Fruit fly (Drosophila melanogaster): Measurements from ENCODE around the gene APC7.

APC7 gene

dm6 chrX:6624977-6625591 lies 28.2 kb downstream of the APC7 start:
- TF ChIP-seq Abd-B (GFP tag; optimal IDR thresholded peaks at IDR 0.05) = no peak
- TF ChIP-seq lola (GFP tag; optimal IDR thresholded peaks at IDR 0.05) = no peak
- TF ChIP-seq rgr (GFP tag; optimal IDR thresholded peaks at IDR 0.05) = peak; percentile 27
- TF ChIP-seq pan (optimal IDR thresholded peaks at IDR 0.05) = no peak
- no peak for TF ChIP-seq HLH106 (tag; optimal IDR thresholded peaks at IDR 0.05)
- peak; percentile 22 for TF ChIP-seq h (GFP tag; optimal IDR thresholded peaks at IDR 0.05)
- TF ChIP-seq foxo (GFP tag; optimal IDR thresholded peaks at IDR 0.05) = peak in 1 of 2 experiments; percentile 33
- no peak for TF ChIP-seq dsf (GFP tag; optimal IDR thresholded peaks at IDR 0.05; ENCODE audit: borderline replicate concordance)
- no peak for TF ChIP-seq Hnf4 (GFP tag; optimal IDR thresholded peaks at IDR 0.05)
- peak; percentile 11 for TF ChIP-seq woc (GFP tag; optimal IDR thresholded peaks at IDR 0.05)
- TF ChIP-seq jim (GFP tag; optimal IDR thresholded peaks at IDR 0.05) = no peak
- TF ChIP-seq ey (GFP tag; optimal IDR thresholded peaks at IDR 0.05) = peak; percentile 36
- TF ChIP-seq CG9705 (GFP tag; optimal IDR thresholded peaks at IDR 0.05) = no peak
- peak; percentile 29 for TF ChIP-seq fru (GFP tag; optimal IDR thresholded peaks at IDR 0.05)
- TF ChIP-seq sv (GFP tag; optimal IDR thresholded peaks at IDR 0.05) = no peak

- no peak for TF ChIP-seq sage (GFP tag; optimal IDR thresholded peaks at IDR 0.05)
- TF ChIP-seq rgr (GFP tag; optimal IDR thresholded peaks at IDR 0.05) = no peak
- TF ChIP-seq HLH106 (tag; optimal IDR thresholded peaks at IDR 0.05) = no peak
- TF ChIP-seq Vsx2 (GFP tag; optimal IDR thresholded peaks at IDR 0.05; ENCODE audit: partially characterized antibody) = no peak
- TF ChIP-seq Abd-B (GFP tag; optimal IDR thresholded peaks at IDR 0.05) = no peak
- no peak for TF ChIP-seq OdsH (GFP tag; optimal IDR thresholded peaks at IDR 0.05)
- TF ChIP-seq foxo (GFP tag; optimal IDR thresholded peaks at IDR 0.05) = no peak
Measured at dm6 chrX:6631885-6632284, 35.0 kb downstream of the APC7 start.

dm6 chrX:6633659-6634058 lies 36.8 kb downstream of the APC7 start, which contains the start of gene CG14443:
Gene CG14443, plus strand, starts transcription at chrX:6633959.
- TF ChIP-seq Hr83 (GFP tag; optimal IDR thresholded peaks at IDR 0.05; ENCODE audit: poor library complexity, severe bottlenecking) = no peak
- TF ChIP-seq h (GFP tag; optimal IDR thresholded peaks at IDR 0.05) = no peak
- TF ChIP-seq Sp1 (GFP tag; optimal IDR thresholded peaks at IDR 0.05) = no peak
- TF ChIP-seq brk (GFP tag; optimal IDR thresholded peaks at IDR 0.05) = no peak
- no peak for TF ChIP-seq sage (GFP tag; optimal IDR thresholded peaks at IDR 0.05)
- TF ChIP-seq CG32264 (GFP tag; optimal IDR thresholded peaks at IDR 0.05) = no peak
- no peak for TF ChIP-seq lola (GFP tag; optimal IDR thresholded peaks at IDR 0.05)
- no peak for TF ChIP-seq foxo (GFP tag; optimal IDR thresholded peaks at IDR 0.05)
- no peak for TF ChIP-seq rgr (GFP tag; optimal IDR thresholded peaks at IDR 0.05)
- TF ChIP-seq Mio (GFP tag; optimal IDR thresholded peaks at IDR 0.05) = no peak
- no peak for TF ChIP-seq dsf (GFP tag; optimal IDR thresholded peaks at IDR 0.05; ENCODE audit: borderline replicate concordance)
- TF ChIP-seq OdsH (GFP tag; optimal IDR thresholded peaks at IDR 0.05) = no peak
- TF ChIP-seq Hnf4 (GFP tag; optimal IDR thresholded peaks at IDR 0.05) = no peak

DNA sequence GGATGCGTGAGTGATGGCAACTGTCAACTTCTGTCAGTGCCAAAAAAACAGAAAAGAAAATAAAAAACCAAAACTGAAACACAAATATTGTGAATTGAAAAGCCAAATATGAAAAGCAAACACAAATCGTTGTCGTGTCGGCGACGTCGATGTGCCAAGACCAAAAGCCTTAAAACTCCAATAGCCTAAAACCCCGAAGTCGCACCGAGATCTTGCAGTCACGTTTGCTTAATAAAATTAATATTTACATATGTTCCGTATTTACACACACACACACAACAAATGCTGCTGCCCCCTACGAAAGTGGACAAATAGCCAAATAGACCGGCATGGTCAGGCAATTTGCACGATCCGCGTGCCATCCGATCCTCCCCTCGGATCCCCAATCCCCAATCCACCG lies 41.2 kb downstream of the APC7 start:
- TF ChIP-seq HLH106 (tag; optimal IDR thresholded peaks at IDR 0.05) (no peak), h (GFP tag; optimal IDR thresholded peaks at IDR 0.05) (no peak), Rel (GFP tag; optimal IDR thresholded peaks at IDR 0.05) (no peak), Rel (tag; optimal IDR thresholded peaks at IDR 0.05) (no peak), jim (GFP tag; optimal IDR thresholded peaks at IDR 0.05) (no peak), Hnf4 (GFP tag; optimal IDR thresholded peaks at IDR 0.05) (no peak), br (GFP tag; optimal IDR thresholded peaks at IDR 0.05) (no peak), N (GFP tag; optimal IDR thresholded peaks at IDR 0.05) (no peak), Jra (GFP tag; optimal IDR thresholded peaks at IDR 0.05) (no peak)

DNA sequence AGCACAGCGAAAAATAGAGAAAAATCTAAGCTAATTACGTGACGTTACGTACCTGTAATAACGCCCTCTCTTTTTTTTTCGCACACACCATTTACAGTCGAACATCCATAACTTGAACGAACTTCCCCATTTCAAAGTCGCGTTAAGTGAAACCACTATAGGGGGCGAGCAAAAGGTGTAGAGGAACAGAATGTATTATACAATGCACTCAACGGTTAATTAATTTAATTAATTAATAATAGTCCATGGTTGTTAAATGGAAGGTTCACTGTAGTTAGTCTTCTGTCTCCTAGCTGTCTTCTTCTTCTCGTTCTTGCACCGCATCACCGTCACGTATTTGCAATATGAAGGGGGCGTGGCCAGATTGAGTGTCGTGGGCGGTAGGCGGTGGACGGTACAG lies 44.7 kb downstream of the APC7 start:
- TF ChIP-seq ey (GFP tag; optimal IDR thresholded peaks at IDR 0.05) (peak; percentile 39), foxo (GFP tag; optimal IDR thresholded peaks at IDR 0.05) (peak in 1 of 2 experiments; percentile 56), brk (GFP tag; optimal IDR thresholded peaks at IDR 0.05) (no peak), fru (GFP tag; optimal IDR thresholded peaks at IDR 0.05) (peak; percentile 38), h (GFP tag; optimal IDR thresholded peaks at IDR 0.05) (peak; percentile 7)

DNA sequence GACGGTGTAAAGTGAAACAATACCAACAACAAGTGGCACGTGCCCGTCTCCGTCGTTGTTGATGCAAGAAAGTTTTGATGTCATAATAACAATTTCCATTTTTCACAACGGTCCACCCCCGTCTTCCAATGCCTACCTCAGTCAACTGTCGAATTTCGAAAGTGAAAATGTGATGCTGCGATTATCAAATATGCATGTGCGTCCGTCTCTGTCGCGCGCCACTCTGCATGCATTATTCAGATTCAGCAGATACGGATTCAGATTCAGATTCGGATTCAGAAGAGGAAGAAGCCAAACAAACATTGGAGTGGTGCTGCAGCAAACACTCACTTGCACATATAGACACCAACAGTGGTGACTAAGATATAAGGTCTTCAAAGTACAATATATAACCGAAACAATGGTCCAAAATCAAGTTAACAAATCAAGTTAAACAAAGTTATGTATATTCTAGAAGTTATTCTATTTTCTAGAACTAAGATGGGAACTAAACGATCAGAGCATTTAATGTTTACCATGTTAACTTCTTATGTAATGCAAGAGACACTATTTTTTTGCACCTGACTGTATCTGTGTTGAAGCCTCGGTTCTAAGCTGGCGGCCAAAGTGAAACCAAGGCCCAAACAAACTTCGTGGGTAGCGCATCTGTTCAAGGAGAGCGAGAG lies 45.8 kb downstream of the APC7 start:
- no peak for TF ChIP-seq dl (GFP tag; optimal IDR thresholded peaks at IDR 0.05; ENCODE audit: insufficient read depth in 1 of 2, partially characterized antibody in 2 of 2)
- TF ChIP-seq Vsx2 (GFP tag; optimal IDR thresholded peaks at IDR 0.05; ENCODE audit: partially characterized antibody) = no peak
- no peak for TF ChIP-seq N (GFP tag; optimal IDR thresholded peaks at IDR 0.05)
- TF ChIP-seq jim (GFP tag; optimal IDR thresholded peaks at IDR 0.05) = no peak
- no peak for TF ChIP-seq lola (GFP tag; optimal IDR thresholded peaks at IDR 0.05)
- no peak for TF ChIP-seq Myc (optimal IDR thresholded peaks at IDR 0.05)
- no peak for TF ChIP-seq Hr78 (GFP tag; optimal IDR thresholded peaks at IDR 0.05)
- TF ChIP-seq CG9705 (GFP tag; optimal IDR thresholded peaks at IDR 0.05) = no peak
- peak; percentile 44 for TF ChIP-seq br (GFP tag; optimal IDR thresholded peaks at IDR 0.05)
- no peak for TF ChIP-seq Jra (GFP tag; optimal IDR thresholded peaks at IDR 0.05)
- no peak for TF ChIP-seq Dfd (GFP tag; optimal IDR thresholded peaks at IDR 0.05)
- no peak for TF ChIP-seq usp (GFP tag; optimal IDR thresholded peaks at IDR 0.05)
- TF ChIP-seq brk (GFP tag; optimal IDR thresholded peaks at IDR 0.05) = no peak
- no peak for TF ChIP-seq CG32264 (GFP tag; optimal IDR thresholded peaks at IDR 0.05)
- TF ChIP-seq ey (GFP tag; optimal IDR thresholded peaks at IDR 0.05) = peak; percentile 61
- no peak for TF ChIP-seq pan (optimal IDR thresholded peaks at IDR 0.05)
- no peak for TF ChIP-seq dmrt93B (GFP tag; optimal IDR thresholded peaks at IDR 0.05)
- peak; percentile 65 for TF ChIP-seq HLH106 (tag; optimal IDR thresholded peaks at IDR 0.05)
- peak; percentile 52 for TF ChIP-seq OdsH (GFP tag; optimal IDR thresholded peaks at IDR 0.05)
- TF ChIP-seq rgr (GFP tag; optimal IDR thresholded peaks at IDR 0.05) = peak; percentile 63
- TF ChIP-seq sv (GFP tag; optimal IDR thresholded peaks at IDR 0.05) = no peak
- TF ChIP-seq foxo (GFP tag; optimal IDR thresholded peaks at IDR 0.05) = peak in 1 of 2 experiments; percentile 52
- no peak for TF ChIP-seq Mio (GFP tag; optimal IDR thresholded peaks at IDR 0.05)
- peak; percentile 61 for TF ChIP-seq Sp1 (GFP tag; optimal IDR thresholded peaks at IDR 0.05)
- TF ChIP-seq sage (GFP tag; optimal IDR thresholded peaks at IDR 0.05) = no peak

Data from whole organism, wandering third instar larva.